Worm (Caenorhabditis elegans) whole organism, mixed stage, embryonic: ENCODE data around the gene F53A9.9.
"Not testable (repeated sequence)": the region's sequence is repeated elsewhere in the genome, so short reads cannot be mapped to it uniquely, and the experiment has no call there.

Experiments
- M03D4.4 ChIP-seq: sonication (generic microtip); optimal IDR thresholded peaks from 2 replicates; lab custom pipeline; 2017; ENCODE audit warnings: mild to moderate bottlenecking, missing genetic modification characterization, missing compliant biosample characterization
- bed-3 ChIP-seq: fragments of 200-800 bp; sonication (Bioruptor generic); optimal IDR thresholded peaks from 3 replicates; lab custom pipeline; 2018; ENCODE audit warnings: mild to moderate bottlenecking, missing genetic modification characterization, moderate library complexity, missing compliant biosample characterization
- blmp-1 ChIP-seq: fragments of 150-350 bp; optimal IDR thresholded peaks from 2 replicates; lab custom pipeline; 2014; ENCODE audit warnings: missing biosample characterization, missing genetic modification characterization
- ceh-39 ChIP-seq: fragments of 150-350 bp; optimal IDR thresholded peaks from 2 replicates; lab custom pipeline; 2014; ENCODE audit warnings: missing biosample characterization, missing genetic modification characterization
- ceh-43 ChIP-seq: fragments of 200-800 bp; sonication (Bioruptor generic); optimal IDR thresholded peaks from 2 replicates; lab custom pipeline; 2018; ENCODE audit warnings: mild to moderate bottlenecking, missing genetic modification characterization, moderate library complexity, missing compliant biosample characterization
- ceh-83 ChIP-seq: fragments of 200-800 bp; sonication (Bioruptor generic); optimal IDR thresholded peaks from 2 replicates; lab custom pipeline; 2018; ENCODE audit warnings: mild to moderate bottlenecking, missing genetic modification characterization, missing compliant biosample characterization
- ces-1 ChIP-seq: fragments of 150-350 bp; optimal IDR thresholded peaks from 2 replicates; lab custom pipeline; 2014; ENCODE audit warnings: missing biosample characterization, missing genetic modification reagents, missing genetic modification characterization
- cnd-1 ChIP-seq: fragments of 200-800 bp; sonication (Bioruptor generic); optimal IDR thresholded peaks from 2 replicates; lab custom pipeline; 2018; ENCODE audit warnings: mild to moderate bottlenecking, missing genetic modification characterization, missing compliant biosample characterization
- drap-1 ChIP-seq: fragments of 200-800 bp; sonication (Bioruptor generic); optimal IDR thresholded peaks from 3 replicates; lab custom pipeline; 2018; ENCODE audit warnings: mild to moderate bottlenecking, missing genetic modification characterization, missing compliant biosample characterization
- elt-1 ChIP-seq: sonication (generic microtip); optimal IDR thresholded peaks from 2 replicates; lab custom pipeline; 2017; ENCODE audit warnings: missing genetic modification characterization, mild to moderate bottlenecking, missing compliant biosample characterization, antibody characterized with exemption, moderate library complexity, borderline replicate concordance; ENCODE audit not compliant: insufficient read depth
- elt-3 ChIP-seq: fragments of 150-350 bp; optimal IDR thresholded peaks from 2 replicates; lab custom pipeline; 2014; ENCODE audit warnings: missing biosample characterization, missing genetic modification characterization
- flh-1 ChIP-seq: fragments of 200-800 bp; sonication (Bioruptor generic); optimal IDR thresholded peaks from 2 replicates; lab custom pipeline; 2018; ENCODE audit warnings: mild to moderate bottlenecking, missing genetic modification characterization, moderate library complexity, missing compliant biosample characterization
- ham-2 ChIP-seq: fragments of 200-800 bp; sonication (Bioruptor generic); optimal IDR thresholded peaks from 2 replicates; lab custom pipeline; 2018; ENCODE audit warnings: mild to moderate bottlenecking, missing genetic modification characterization, missing compliant biosample characterization
- hlh-1 ChIP-seq: fragments of 150-350 bp; optimal IDR thresholded peaks from 2 replicates; lab custom pipeline; 2014; ENCODE audit warnings: missing biosample characterization, missing genetic modification reagents, missing genetic modification characterization
- lin-13 ChIP-seq: fragments of 150-350 bp; optimal IDR thresholded peaks from 2 replicates; lab custom pipeline; 2014; ENCODE audit warnings: missing biosample characterization, missing genetic modification characterization
- lin-32 ChIP-seq: fragments of 200-800 bp; sonication (Bioruptor generic); optimal IDR thresholded peaks from 2 replicates; lab custom pipeline; 2018; ENCODE audit warnings: mild to moderate bottlenecking, missing genetic modification characterization, missing compliant biosample characterization
- lsy-2 ChIP-seq: fragments of 150-350 bp; optimal IDR thresholded peaks from 2 replicates; lab custom pipeline; 2014; ENCODE audit warnings: missing biosample characterization, missing genetic modification characterization
- mab-5 ChIP-seq: fragments of 150-350 bp; optimal IDR thresholded peaks from 2 replicates; lab custom pipeline; 2014; ENCODE audit warnings: missing biosample characterization, missing genetic modification characterization
- mep-1 ChIP-seq: fragments of 150-350 bp; optimal IDR thresholded peaks from 2 replicates; lab custom pipeline; 2017; ENCODE audit warnings: missing biosample characterization, missing genetic modification reagents, missing genetic modification characterization, inconsistent platforms
- mls-2 ChIP-seq: sonication (generic microtip); optimal IDR thresholded peaks from 2 replicates; lab custom pipeline; 2016; ENCODE audit warnings: mild to moderate bottlenecking, missing genetic modification characterization, moderate library complexity, missing compliant biosample characterization
- nhr-12 ChIP-seq: fragments of 150-350 bp; optimal IDR thresholded peaks from 2 replicates; lab custom pipeline; 2014; ENCODE audit warnings: missing biosample characterization, missing genetic modification characterization
- nhr-2 ChIP-seq: fragments of 150-350 bp; optimal IDR thresholded peaks from 2 replicates; lab custom pipeline; 2014; ENCODE audit warnings: missing biosample characterization, missing genetic modification characterization
- nhr-237 ChIP-seq: fragments of 150-350 bp; optimal IDR thresholded peaks from 2 replicates; lab custom pipeline; 2014; ENCODE audit warnings: missing biosample characterization, missing genetic modification characterization
- nhr-28 ChIP-seq: fragments of 150-350 bp; optimal IDR thresholded peaks from 2 replicates; lab custom pipeline; 2014; ENCODE audit warnings: missing biosample characterization, missing genetic modification characterization
- nhr-76 ChIP-seq: sonication (generic microtip); optimal IDR thresholded peaks from 2 replicates; lab custom pipeline; 2017; ENCODE audit warnings: missing biosample characterization, missing genetic modification characterization
- pha-4 ChIP-seq: fragments of 150-350 bp; optimal IDR thresholded peaks from 2 replicates; lab custom pipeline; 2018; ENCODE audit warnings: missing biosample characterization, missing genetic modification reagents, missing genetic modification characterization
- sem-2 ChIP-seq: fragments of 200-800 bp; sonication (Bioruptor generic); optimal IDR thresholded peaks from 2 replicates; lab custom pipeline; 2018; ENCODE audit warnings: mild to moderate bottlenecking, missing genetic modification characterization, missing compliant biosample characterization
- snpc-4 ChIP-seq: fragments of 150-350 bp; optimal IDR thresholded peaks from 2 replicates; lab custom pipeline; 2014; ENCODE audit warnings: missing biosample characterization, missing genetic modification characterization
- tbx-8 ChIP-seq: fragments of 200-800 bp; sonication (Bioruptor generic); optimal IDR thresholded peaks from 2 replicates; lab custom pipeline; 2018; ENCODE audit warnings: mild to moderate bottlenecking, missing genetic modification characterization, moderate library complexity, missing compliant biosample characterization
- unc-120 ChIP-seq: sonication (generic microtip); optimal IDR thresholded peaks from 2 replicates; lab custom pipeline; 2017; ENCODE audit warnings: missing genetic modification characterization, missing compliant biosample characterization; ENCODE audit not compliant: poor library complexity, severe bottlenecking
- unc-39 ChIP-seq: fragments of 150-350 bp; optimal IDR thresholded peaks from 2 replicates; lab custom pipeline; 2014; ENCODE audit warnings: missing biosample characterization, missing genetic modification characterization
- unc-62 ChIP-seq: fragments of 150-350 bp; optimal IDR thresholded peaks from 2 replicates; lab custom pipeline; 2014; ENCODE audit warnings: missing biosample characterization, missing genetic modification reagents, missing genetic modification characterization
- zip-8 ChIP-seq: fragments of 150-350 bp; optimal IDR thresholded peaks from 2 replicates; lab custom pipeline; 2014; ENCODE audit warnings: missing biosample characterization, missing genetic modification characterization
- ztf-11 ChIP-seq: fragments of 150-350 bp; optimal IDR thresholded peaks from 2 replicates; lab custom pipeline; 2014; ENCODE audit warnings: missing biosample characterization, missing genetic modification characterization

F53A9.9 gene

DNA sequence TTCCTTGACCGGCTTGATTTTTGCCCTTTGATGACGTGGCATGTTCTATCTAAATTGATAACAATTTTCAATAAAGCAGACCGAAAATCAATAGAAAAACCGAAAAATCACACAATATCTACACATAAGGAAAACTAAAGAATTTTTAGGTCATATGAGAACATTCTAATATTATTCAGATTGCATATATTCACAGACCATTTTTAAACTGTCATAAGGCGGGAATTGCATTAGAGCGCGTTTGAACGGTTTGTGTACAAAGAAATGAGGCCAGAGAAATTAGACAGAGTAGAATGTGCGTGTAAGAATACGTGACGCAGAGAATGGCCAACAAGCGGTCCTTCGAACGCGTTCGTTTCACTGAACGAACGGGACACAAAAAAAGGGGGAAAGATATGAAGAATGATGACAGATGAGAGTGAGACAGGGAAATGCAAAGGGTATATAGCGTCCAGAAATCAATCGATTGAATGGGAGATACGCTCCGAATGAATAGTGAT is 16.5 kb upstream of the F53A9.9 start, which contains the start of gene M02D8.3:
TSS of gene M02D8.3 (minus strand) at position 51 of the 500 bp plus-strand sequence.
- no peak for TF ChIP-seq drap-1
- TF ChIP-seq snpc-4 (tag; lab: Kevin White, UChicago) = no peak
- no peak for TF ChIP-seq M03D4.4 (tag; lab: Kevin White, UChicago)
- TF ChIP-seq nhr-237 (tag; lab: Kevin White, UChicago) = no peak
- no peak for TF ChIP-seq zip-8 (tag; lab: Kevin White, UChicago)
- TF ChIP-seq mls-2 (tag; lab: Kevin White, UChicago) = peak; percentile 21
- peak; percentile 44 for TF ChIP-seq pha-4 (tag; lab: Kevin White, UChicago)
- no peak for TF ChIP-seq tbx-8 (GFP tag; lab: Kevin White, UChicago)
- TF ChIP-seq flh-1 (GFP tag; lab: Kevin White, UChicago) = no peak
- TF ChIP-seq nhr-2 (tag; lab: Kevin White, UChicago) = peak; percentile 78
- TF ChIP-seq lin-32 = no peak
- TF ChIP-seq ceh-43 (GFP tag; lab: Kevin White, UChicago) = no peak
- peak; percentile 76 for TF ChIP-seq hlh-1 (tag; lab: Kevin White, UChicago)
- TF ChIP-seq unc-120 (tag; lab: Kevin White, UChicago) = peak; percentile 29
- no peak for TF ChIP-seq blmp-1 (tag; lab: Kevin White, UChicago)
- TF ChIP-seq nhr-28 (tag; lab: Kevin White, UChicago) = no peak
- TF ChIP-seq sem-2 (GFP tag; lab: Kevin White, UChicago) = no peak
- TF ChIP-seq cnd-1 (tag; lab: Kevin White, UChicago) = peak; percentile 56
- peak; percentile 78 for TF ChIP-seq ceh-39
- TF ChIP-seq unc-39 (tag; lab: Kevin White, UChicago) = no peak
- TF ChIP-seq ham-2 (GFP tag; lab: Kevin White, UChicago) = no peak
- no peak for TF ChIP-seq nhr-12 (tag; lab: Kevin White, UChicago)
- TF ChIP-seq mep-1 (tag; lab: Kevin White, UChicago) = peak; percentile 67
- TF ChIP-seq lin-13 (tag; lab: Kevin White, UChicago) = peak; percentile 46
- peak; percentile 38 for TF ChIP-seq ces-1 (GFP tag; lab: Kevin White, UChicago)
- no peak for TF ChIP-seq ceh-83 (GFP tag; lab: Kevin White, UChicago)
- peak; percentile 36 for TF ChIP-seq lsy-2 (tag; lab: Kevin White, UChicago)
- TF ChIP-seq ztf-11 (tag; lab: Kevin White, UChicago) = no peak
- TF ChIP-seq elt-3 (tag; lab: Kevin White, UChicago) = no peak
- TF ChIP-seq elt-1 = peak; percentile 66
- no peak for TF ChIP-seq bed-3 (GFP tag; lab: Kevin White, UChicago)
- peak; percentile 83 for TF ChIP-seq unc-62
- TF ChIP-seq nhr-76 (tag; lab: Kevin White, UChicago) = no peak
- no peak for TF ChIP-seq mab-5 (tag; lab: Kevin White, UChicago)

DNA sequence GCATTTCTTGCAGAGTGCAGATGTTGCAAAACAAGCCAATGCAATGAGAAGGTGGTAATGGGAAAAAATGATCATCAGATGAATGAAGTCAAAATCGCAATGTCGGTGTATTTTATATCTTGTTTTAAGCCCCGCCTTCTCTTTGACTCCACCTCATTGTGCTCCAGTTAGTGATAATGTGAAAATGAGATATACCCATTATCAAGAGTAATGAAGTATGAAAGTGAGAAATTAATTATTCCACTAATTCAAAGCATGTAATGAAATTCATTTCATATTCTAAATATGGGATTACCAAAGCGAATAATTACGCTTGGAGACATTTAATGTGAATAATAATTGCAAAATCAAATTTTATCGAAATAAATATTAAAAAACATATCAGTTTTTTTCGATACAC is 11.3 kb upstream of the F53A9.9 start, which contains the start of gene M02D8.6:
TSS of gene M02D8.6 (minus strand) at position 101 of the 400 bp plus-strand sequence.
- TF ChIP-seq nhr-28 (tag; lab: Kevin White, UChicago); bed-3 (GFP tag; lab: Kevin White, UChicago); cnd-1 (tag; lab: Kevin White, UChicago): not testable (repeated sequence)

DNA sequence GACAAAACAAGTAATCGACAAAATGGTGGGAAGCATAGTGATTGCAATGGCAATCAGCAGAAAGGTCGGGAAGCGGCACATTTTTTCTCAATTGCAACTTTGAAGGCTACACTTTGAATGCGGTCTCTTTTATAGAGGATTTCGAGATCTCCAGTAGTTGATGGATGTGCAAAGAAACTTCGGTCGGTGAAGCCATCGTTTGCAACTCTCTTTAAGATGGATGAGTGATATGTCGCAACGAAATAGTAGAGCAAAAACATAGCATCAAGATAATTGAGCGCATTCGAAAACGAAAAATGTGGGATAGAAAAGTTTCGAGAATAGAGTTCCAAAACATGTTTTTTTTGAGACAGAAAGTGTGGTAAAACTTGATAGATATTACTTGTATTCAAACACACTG is 6.7 kb upstream of the F53A9.9 start, which contains the start of gene EGAP4.1:
TSS of gene EGAP4.1 (minus strand) at position 101 of the 400 bp plus-strand sequence.
- TF ChIP-seq unc-62 (no peak), mls-2 (tag; lab: Kevin White, UChicago) (no peak), M03D4.4 (tag; lab: Kevin White, UChicago) (no peak), nhr-12 (tag; lab: Kevin White, UChicago) (no peak)

DNA sequence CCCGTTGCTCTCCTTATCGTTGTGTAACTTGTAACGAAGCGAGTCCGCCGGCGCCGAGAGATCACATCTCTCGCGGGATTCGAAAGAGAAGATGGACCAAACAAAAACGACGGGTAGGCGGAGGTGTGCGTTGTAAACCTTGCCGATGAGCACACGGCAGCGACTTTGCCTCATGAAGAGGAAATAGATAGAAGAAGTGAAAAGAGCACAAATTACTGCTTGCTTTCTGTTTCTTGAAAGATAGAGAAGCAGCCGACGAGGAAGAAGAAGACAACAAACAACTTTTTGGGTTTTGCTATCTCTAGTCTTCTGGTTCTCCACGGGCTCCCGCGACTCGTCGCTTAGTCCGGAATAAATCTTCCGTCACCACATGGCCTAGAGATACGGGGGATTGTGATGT is 3.3 kb upstream of the F53A9.9 start:
- peak; percentile 86 for TF ChIP-seq unc-120 (tag; lab: Kevin White, UChicago)
- TF ChIP-seq drap-1 = no peak
- TF ChIP-seq unc-62 = peak; percentile 64
- TF ChIP-seq hlh-1 (tag; lab: Kevin White, UChicago) = peak; percentile 59
